Fruit fly (Drosophila melanogaster) whole organism, prepupa: ENCODE data around the gene Os-C.
A peak's percentile ranks its signal among the peaks of the same experiment; 100 is the strongest.

ENCODE experiments used
- Blimp-1 ChIP-seq: fragments of 200-800 bp; sonication (Bioruptor generic); optimal IDR thresholded peaks from 3 replicates; lab custom pipeline; 2017; ENCODE audit warnings: missing biosample characterization, missing genetic modification characterization, mild to moderate bottlenecking, moderate library complexity, missing genetic modification reagents
- CG11762 ChIP-seq: fragments of 200-800 bp; sonication (Bioruptor generic); optimal IDR thresholded peaks from 3 replicates; lab custom pipeline; 2016; ENCODE audit warnings: missing biosample characterization, missing genetic modification characterization; ENCODE audit not compliant: insufficient read depth
- CG11902 ChIP-seq: fragments of 200-800 bp; sonication (Bioruptor generic); optimal IDR thresholded peaks from 3 replicates; lab custom pipeline; 2016; ENCODE audit warnings: missing biosample characterization, missing genetic modification characterization
- CG15336 ChIP-seq: fragments of 200-800 bp; sonication (Bioruptor generic); IDR thresholded peaks from 2 replicates; pipeline ENCODE4 v1.3.6; 2022; ENCODE audit warnings: missing biosample characterization, missing genetic modification characterization
- CG31627 ChIP-seq: fragments of 200-800 bp; sonication (Bioruptor generic); optimal IDR thresholded peaks from 3 replicates; lab custom pipeline; 2016; ENCODE audit warnings: missing biosample characterization, missing genetic modification characterization
- CG32006 ChIP-seq: fragments of 200-800 bp; sonication (Bioruptor generic); optimal IDR thresholded peaks from 3 replicates; lab custom pipeline; 2017; ENCODE audit warnings: missing biosample characterization, mild to moderate bottlenecking, missing genetic modification characterization
- CG3919 ChIP-seq: fragments of 200-800 bp; sonication (Bioruptor generic); optimal IDR thresholded peaks from 3 replicates; lab custom pipeline; 2016; ENCODE audit warnings: missing biosample characterization, missing genetic modification characterization
- CG4318 ChIP-seq: fragments of 200-800 bp; sonication (Bioruptor generic); optimal IDR thresholded peaks from 3 replicates; lab custom pipeline; 2017; ENCODE audit warnings: missing biosample characterization, mild to moderate bottlenecking, missing genetic modification characterization
- CG6163 ChIP-seq: fragments of 200-800 bp; sonication (Bioruptor generic); IDR thresholded peaks from 3 replicates; pipeline ENCODE4 v1.3.6; 2022; ENCODE audit warnings: missing biosample characterization, missing genetic modification characterization
- CG6276 ChIP-seq: fragments of 200-800 bp; sonication (Bioruptor generic); optimal IDR thresholded peaks from 2 replicates; lab custom pipeline; 2017; ENCODE audit warnings: missing biosample characterization, mild to moderate bottlenecking, missing genetic modification characterization
- CG6808 ChIP-seq: fragments of 200-800 bp; sonication (Bioruptor generic); optimal IDR thresholded peaks from 3 replicates; lab custom pipeline; 2017; ENCODE audit warnings: missing biosample characterization, missing genetic modification characterization, mild to moderate bottlenecking, moderate library complexity, missing genetic modification reagents
- CG8119 ChIP-seq: fragments of 200-800 bp; sonication (Bioruptor generic); IDR thresholded peaks from 3 replicates; pipeline ENCODE4 v1.3.6; 2022; ENCODE audit warnings: missing biosample characterization, missing genetic modification characterization
- CG8319 ChIP-seq: fragments of 200-800 bp; sonication (Bioruptor generic); optimal IDR thresholded peaks from 3 replicates; lab custom pipeline; 2016; ENCODE audit warnings: missing biosample characterization, missing genetic modification characterization
- Eip75B ChIP-seq: fragments of 200-800 bp; sonication (Bioruptor generic); optimal IDR thresholded peaks from 3 replicates; lab custom pipeline; 2016; ENCODE audit warnings: missing biosample characterization, missing genetic modification characterization
- Eip78C ChIP-seq: fragments of 200-800 bp; sonication (Bioruptor generic); peaks from one replicate; lab custom pipeline; 2016; ENCODE audit warnings: missing biosample characterization, missing genetic modification characterization
- Ets21C ChIP-seq: fragments of 200-800 bp; sonication (Bioruptor generic); optimal IDR thresholded peaks from 3 replicates; lab custom pipeline; 2016; ENCODE audit warnings: missing biosample characterization, missing genetic modification characterization
- Ets96B ChIP-seq: fragments of 200-800 bp; optimal IDR thresholded peaks from 2 replicates; lab custom pipeline; 2019; ENCODE audit warnings: missing biosample characterization, mild to moderate bottlenecking, missing genetic modification characterization, moderate library complexity
- Hr4 ChIP-seq: fragments of 200-800 bp; sonication (Bioruptor generic); optimal IDR thresholded peaks from 3 replicates; lab custom pipeline; 2016; ENCODE audit warnings: missing biosample characterization, missing genetic modification characterization
- OdsH ChIP-seq: fragments of 200-800 bp; sonication (Bioruptor generic); optimal IDR thresholded peaks from 3 replicates; lab custom pipeline; 2016; ENCODE audit warnings: missing biosample characterization, missing genetic modification characterization
- Sox102F ChIP-seq: fragments of 200-800 bp; sonication (Bioruptor generic); optimal IDR thresholded peaks from 2 replicates; lab custom pipeline; 2016; ENCODE audit warnings: missing biosample characterization, mild to moderate bottlenecking, missing genetic modification characterization
- achi ChIP-seq: fragments of 200-800 bp; sonication (Bioruptor generic); optimal IDR thresholded peaks from 3 replicates; lab custom pipeline; 2016; ENCODE audit warnings: missing biosample characterization, missing genetic modification characterization
- cyc ChIP-seq: fragments of 200-800 bp; sonication (Bioruptor generic); optimal IDR thresholded peaks from 3 replicates; lab custom pipeline; 2016; ENCODE audit warnings: missing biosample characterization, missing genetic modification characterization
- dsx ChIP-seq: fragments of 200-800 bp; optimal IDR thresholded peaks from 3 replicates; lab custom pipeline; 2019; ENCODE audit warnings: missing biosample characterization, mild to moderate bottlenecking, missing genetic modification characterization, moderate library complexity; ENCODE audit not compliant: poor library complexity, severe bottlenecking
- eg ChIP-seq: fragments of 200-800 bp; sonication (Bioruptor generic); IDR thresholded peaks from 3 replicates; pipeline ENCODE4 v1.3.6; 2022; ENCODE audit warnings: missing biosample characterization, missing genetic modification characterization
- esn ChIP-seq: fragments of 200-800 bp; sonication (Bioruptor generic); optimal IDR thresholded peaks from 2 replicates; lab custom pipeline; 2016; ENCODE audit warnings: missing biosample characterization, mild to moderate bottlenecking, missing genetic modification characterization, moderate library complexity
- fd59A ChIP-seq: fragments of 200-800 bp; sonication (Bioruptor generic); optimal IDR thresholded peaks from 2 replicates; lab custom pipeline; 2017; ENCODE audit warnings: missing biosample characterization, mild to moderate bottlenecking, missing genetic modification characterization, missing genetic modification reagents
- fkh ChIP-seq: fragments of 200-800 bp; sonication (Bioruptor generic); optimal IDR thresholded peaks from 3 replicates; lab custom pipeline; 2017; ENCODE audit warnings: missing biosample characterization, mild to moderate bottlenecking, missing genetic modification characterization, moderate library complexity
- net ChIP-seq: fragments of 200-800 bp; sonication (Bioruptor generic); optimal IDR thresholded peaks from 3 replicates; lab custom pipeline; 2016; ENCODE audit warnings: missing biosample characterization, missing genetic modification characterization
- pdm3 ChIP-seq: fragments of 200-800 bp; sonication (Bioruptor generic); optimal IDR thresholded peaks from 3 replicates; lab custom pipeline; 2016; ENCODE audit warnings: missing biosample characterization, missing genetic modification characterization
- salr ChIP-seq, 2 experiments: fragments of 200-800 bp; sonication (Bioruptor generic); optimal IDR thresholded peaks; 3 replicates each; lab custom pipeline; 2016 to 2018; ENCODE audit warnings: missing biosample characterization in 2 of 2, missing genetic modification characterization in 2 of 2, mild to moderate bottlenecking in 1 of 2
- ss ChIP-seq, 2 experiments: fragments of 200-800 bp; sonication (Bioruptor generic); optimal IDR thresholded peaks; 2 replicates in 1 of 2; 3 replicates in 1 of 2; lab custom pipeline; 2017 to 2018; ENCODE audit warnings: mild to moderate bottlenecking in 2 of 2, missing biosample characterization in 2 of 2, missing genetic modification characterization in 2 of 2, moderate library complexity in 1 of 2
- vri ChIP-seq: fragments of 200-800 bp; sonication (Bioruptor generic); optimal IDR thresholded peaks from 3 replicates; lab custom pipeline; 2016; ENCODE audit warnings: missing biosample characterization, mild to moderate bottlenecking, missing genetic modification characterization

Os-C gene

DNA sequence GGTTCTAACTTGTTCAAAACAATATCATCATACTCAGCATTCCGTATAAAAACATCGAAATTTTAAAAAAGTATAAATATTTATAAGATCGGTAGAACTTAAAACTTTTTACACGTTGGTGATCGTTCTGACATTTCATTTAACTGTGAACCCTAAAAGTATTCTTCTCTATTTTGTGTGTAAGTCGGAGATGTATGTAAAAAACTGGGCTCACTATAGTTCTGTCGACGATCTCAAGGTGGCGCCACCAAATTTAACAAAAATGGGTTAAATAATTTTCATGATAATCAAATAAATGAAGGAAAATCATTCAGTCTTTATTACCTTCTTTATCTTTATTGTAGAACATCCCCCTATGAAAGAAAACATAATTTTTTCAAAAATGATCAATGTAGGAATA is 2.6 kb downstream of the Os-C start:
- TF ChIP-seq CG31627 (GFP tag; lab: Kevin White, UChicago) (peak; percentile 30), Eip75B (peak; percentile 23), esn (GFP tag; lab: Kevin White, UChicago) (peak; percentile 31), Hr4 (no peak), CG4318 (GFP tag; lab: Kevin White, UChicago) (no peak), CG11902 (GFP tag; lab: Kevin White, UChicago) (no peak), cyc (GFP tag; lab: Kevin White, UChicago) (peak; percentile 13)

DNA sequence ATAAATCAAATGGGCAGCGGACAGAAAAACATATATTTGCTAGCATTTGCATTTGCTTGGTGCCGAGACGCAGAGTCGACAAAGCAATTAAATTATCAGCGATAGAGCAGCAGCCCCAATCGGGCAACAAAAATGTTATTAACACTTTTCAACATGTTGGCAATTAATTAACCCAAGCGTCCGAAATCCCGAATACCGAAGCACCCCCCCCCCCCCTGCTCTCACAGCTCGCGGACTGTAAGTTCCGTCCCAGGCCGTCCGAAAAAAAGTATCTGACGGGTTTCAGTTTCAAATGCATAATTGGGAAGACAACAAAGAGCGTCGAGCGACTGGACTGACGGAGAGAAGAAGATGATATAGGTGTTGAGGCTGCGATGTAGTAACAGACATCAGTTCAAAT is 11.5 kb downstream of the Os-C start:
- TF ChIP-seq Hr4: no peak
- no peak for TF ChIP-seq vri (GFP tag; lab: Kevin White, UChicago)
- 0 out of 3 replicates have a peak, but pooled peaks have one; percentile 17 for TF ChIP-seq eg (GFP tag; lab: Robert Waterston, UW)
- no peak for TF ChIP-seq CG8319 (GFP tag; lab: Kevin White, UChicago)

DNA sequence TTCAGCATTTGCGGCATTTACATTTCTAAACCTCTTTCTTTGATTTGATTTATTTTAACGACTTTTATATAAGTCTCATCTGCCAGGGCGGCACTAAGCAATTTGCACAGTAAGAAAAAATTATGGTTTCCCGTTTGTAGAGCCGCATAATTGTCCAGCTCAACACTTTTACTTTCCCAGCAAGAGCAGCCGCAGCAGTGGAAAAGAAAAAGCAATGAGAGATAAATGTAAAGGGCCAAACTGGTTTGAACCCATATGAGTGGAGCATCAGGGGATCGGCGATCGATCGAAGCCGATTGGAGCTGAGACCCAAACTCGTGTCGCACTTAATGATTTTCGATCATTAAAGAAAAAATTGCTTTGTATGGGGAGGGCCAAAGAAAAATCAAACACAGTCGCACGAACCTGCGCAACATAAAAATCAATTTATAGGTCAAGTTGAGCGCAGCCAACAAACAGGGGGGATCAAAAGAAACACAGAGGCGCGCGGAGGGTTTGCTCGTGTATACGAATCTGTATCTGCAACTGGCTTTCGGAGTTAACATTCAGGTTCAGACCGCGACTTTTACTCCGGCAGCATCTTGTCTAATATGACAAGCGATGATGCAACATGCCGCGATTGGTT is 12.2 kb downstream of the Os-C start:
- TF ChIP-seq Blimp-1 (GFP tag; lab: Kevin White, UChicago) (peak; percentile 92), fd59A (GFP tag; lab: Kevin White, UChicago) (no peak), CG11902 (GFP tag; lab: Kevin White, UChicago) (no peak), cyc (GFP tag; lab: Kevin White, UChicago) (no peak), CG11762 (no peak), CG8119 (GFP tag; lab: Robert Waterston, UW) (no peak)

DNA sequence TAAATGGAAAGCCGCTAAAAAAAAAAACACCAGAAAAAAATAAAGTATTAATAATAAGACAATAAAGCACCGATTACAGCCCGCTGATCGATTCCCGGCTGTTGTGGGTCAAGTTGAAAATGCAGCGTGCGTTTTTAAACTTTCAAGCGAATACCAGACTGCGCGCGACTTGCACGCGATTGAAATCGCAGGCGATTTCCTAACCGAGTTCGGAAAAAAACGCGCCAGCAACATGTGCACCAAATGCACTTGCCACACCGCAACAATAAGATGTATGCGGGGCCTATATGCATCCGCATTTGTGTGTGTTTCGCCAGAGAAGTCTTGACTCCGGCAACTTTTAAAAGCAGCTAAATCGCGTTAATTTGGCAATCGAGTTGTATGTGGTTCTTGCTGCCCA is 12.7 kb downstream of the Os-C start:
- TF ChIP-seq CG8119 (GFP tag; lab: Robert Waterston, UW) (0 out of 3 replicates have a peak, but pooled peaks have one; percentile 20), fkh (GFP tag; lab: Kevin White, UChicago) (no peak), CG6163 (no peak), pdm3 (GFP tag; lab: Kevin White, UChicago) (no peak), eg (GFP tag; lab: Robert Waterston, UW) (peak; percentile 38; the same call in 1 of the 3 replicates), vri (GFP tag; lab: Kevin White, UChicago) (no peak), ss (GFP tag; optimal IDR thresholded peaks at IDR 0.05; lab: Kevin White, UChicago) (no peak)

DNA sequence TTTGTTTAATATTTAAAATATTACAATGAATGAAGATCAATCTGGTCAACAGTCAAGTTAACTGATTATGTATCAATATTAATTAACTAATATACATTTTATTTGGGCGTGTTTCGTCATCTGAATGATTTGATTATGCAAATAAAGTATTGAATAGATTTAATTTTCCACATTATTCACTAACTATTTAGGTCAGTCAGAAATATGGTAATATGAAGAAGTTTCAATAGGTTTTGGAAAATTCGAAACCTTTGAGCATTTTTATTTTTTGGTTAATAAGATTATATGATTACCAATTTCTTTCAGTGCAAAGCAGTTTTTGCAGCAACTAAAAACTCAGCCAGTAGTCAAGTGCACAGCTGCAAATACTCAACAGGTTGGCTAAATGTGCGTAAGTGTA is 13.3 kb downstream of the Os-C start:
- TF ChIP-seq net (GFP tag; lab: Kevin White, UChicago): peak; percentile 47
- peak; percentile 33; the same call in 2 of the 3 replicates for TF ChIP-seq CG8119 (GFP tag; lab: Robert Waterston, UW)
- no peak for TF ChIP-seq CG6808 (GFP tag; lab: Kevin White, UChicago)
- TF ChIP-seq CG6276 (GFP tag; lab: Kevin White, UChicago): peak; percentile 67
- peak; percentile 75 for TF ChIP-seq Eip78C (GFP tag; lab: Kevin White, UChicago)
- TF ChIP-seq eg (GFP tag; lab: Robert Waterston, UW): peak; percentile 70
- peak; percentile 68 for TF ChIP-seq CG4318 (GFP tag; lab: Kevin White, UChicago)
- TF ChIP-seq dsx (GFP tag; lab: Kevin White, UChicago): no peak
- no peak for TF ChIP-seq Sox102F
- TF ChIP-seq achi: peak; percentile 24
- TF ChIP-seq Hr4: peak; percentile 54
- peak; percentile 16 for TF ChIP-seq CG11762
- TF ChIP-seq Ets96B (tag; lab: Kevin White, UChicago): no peak
- peak; percentile 4 for TF ChIP-seq CG3919
- 0 out of 3 replicates have a peak, but pooled peaks have one; percentile 24 for TF ChIP-seq CG6163
- TF ChIP-seq OdsH (GFP tag; lab: Kevin White, UChicago): peak; percentile 30
- no peak for TF ChIP-seq CG11902 (GFP tag; lab: Kevin White, UChicago)
- TF ChIP-seq CG15336: peak; percentile 55; the same call in 1 of the 2 replicates
- peak in 1 of 2 experiments; percentile 35 for TF ChIP-seq salr (GFP tag; optimal IDR thresholded peaks at IDR 0.05; lab: Kevin White, UChicago)
- TF ChIP-seq CG32006 (GFP tag; lab: Kevin White, UChicago): peak; percentile 82
- no peak for TF ChIP-seq Ets21C
